Fruit fly (Drosophila melanogaster) whole organism, embryonic: ENCODE results near the gene CG5969.

Source experiments
- CG11398 ChIP-seq: fragments of 200-800 bp; sonication (Bioruptor generic); optimal IDR thresholded peaks from 2 replicates; lab custom pipeline; 2016; ENCODE audit warnings: missing biosample characterization, missing genetic modification characterization
- CG12104 ChIP-seq: fragments of 200-800 bp; sonication (Bioruptor generic); optimal IDR thresholded peaks from 3 replicates; lab custom pipeline; 2016; ENCODE audit warnings: missing biosample characterization, missing genetic modification characterization
- CG12391 ChIP-seq: fragments of 200-800 bp; sonication (Bioruptor generic); optimal IDR thresholded peaks from 3 replicates; lab custom pipeline; 2018; ENCODE audit warnings: missing biosample characterization, mild to moderate bottlenecking, missing genetic modification characterization, moderate library complexity
- CG12769 ChIP-seq: fragments of 200-800 bp; sonication (Bioruptor generic); optimal IDR thresholded peaks from 2 replicates; lab custom pipeline; 2019; ENCODE audit warnings: missing biosample characterization, mild to moderate bottlenecking, missing genetic modification characterization, moderate library complexity
- CG13624 ChIP-seq: fragments of 200-800 bp; sonication (Bioruptor generic); optimal IDR thresholded peaks from 2 replicates; lab custom pipeline; 2016; ENCODE audit warnings: missing biosample characterization, missing genetic modification characterization
- CG14667 ChIP-seq: fragments of 200-800 bp; sonication (Bioruptor generic); IDR thresholded peaks from 2 replicates; pipeline ENCODE4 v1.3.6; 2022; ENCODE audit warnings: missing biosample characterization, missing genetic modification characterization
- CG14860 ChIP-seq: fragments of 200-800 bp; sonication (Bioruptor generic); IDR thresholded peaks from 3 replicates; pipeline ENCODE4 v1.3.6; 2022; ENCODE audit warnings: missing biosample characterization, missing genetic modification characterization; ENCODE audit not compliant: partially characterized antibody
- CG15479 ChIP-seq: fragments of 200-800 bp; sonication (Bioruptor generic); optimal IDR thresholded peaks from 3 replicates; lab custom pipeline; 2019; ENCODE audit warnings: missing biosample characterization, mild to moderate bottlenecking, missing genetic modification characterization, moderate library complexity
- CG1647 ChIP-seq: fragments of 200-800 bp; sonication (Bioruptor generic); optimal IDR thresholded peaks from 3 replicates; lab custom pipeline; 2016; ENCODE audit warnings: missing biosample characterization, missing genetic modification characterization
- CG1792 ChIP-seq: fragments of 200-800 bp; sonication (Bioruptor generic); optimal IDR thresholded peaks from 2 replicates; lab custom pipeline; 2016; ENCODE audit warnings: missing biosample characterization, missing genetic modification characterization
- CG2875 ChIP-seq: fragments of 200-800 bp; sonication (Bioruptor generic); optimal IDR thresholded peaks from 2 replicates; lab custom pipeline; 2017; ENCODE audit warnings: missing biosample characterization, mild to moderate bottlenecking, missing genetic modification characterization, missing genetic modification reagents
- CG4360 ChIP-seq: fragments of 200-800 bp; sonication (Bioruptor generic); IDR thresholded peaks from 2 replicates; pipeline ENCODE4 v1.3.6; 2022; ENCODE audit warnings: missing biosample characterization, missing genetic modification characterization
- CG4617 ChIP-seq: fragments of 200-800 bp; sonication (Bioruptor generic); optimal IDR thresholded peaks from 3 replicates; lab custom pipeline; 2016; ENCODE audit warnings: missing biosample characterization, missing genetic modification characterization, borderline replicate concordance
- CG6683 ChIP-seq: fragments of 200-800 bp; sonication (Bioruptor generic); optimal IDR thresholded peaks from 2 replicates; lab custom pipeline; 2017; ENCODE audit warnings: missing biosample characterization, mild to moderate bottlenecking, missing genetic modification characterization, missing genetic modification reagents
- CG7839 ChIP-seq: fragments of 200-800 bp; sonication (Bioruptor generic); optimal IDR thresholded peaks from 3 replicates; lab custom pipeline; 2018; ENCODE audit warnings: missing biosample characterization, mild to moderate bottlenecking, missing genetic modification characterization, moderate library complexity
- CG7963 ChIP-seq: fragments of 200-800 bp; sonication (Bioruptor generic); IDR thresholded peaks from 3 replicates; pipeline ENCODE4 v1.3.6; 2022; ENCODE audit warnings: missing biosample characterization, missing genetic modification characterization; ENCODE audit not compliant: partially characterized antibody
- CG9215 ChIP-seq: fragments of 200-800 bp; sonication (Bioruptor generic); IDR thresholded peaks from 2 replicates; pipeline ENCODE4 v1.3.6; 2022; ENCODE audit warnings: missing biosample characterization, missing genetic modification characterization
- CrebB ChIP-seq: fragments of 200-800 bp; sonication (Bioruptor generic); optimal IDR thresholded peaks from 3 replicates; lab custom pipeline; 2018; ENCODE audit warnings: missing biosample characterization, mild to moderate bottlenecking, missing genetic modification characterization
- Gsc ChIP-seq: fragments of 200-800 bp; sonication (Bioruptor generic); IDR thresholded peaks from 2 replicates; pipeline ENCODE4 v1.3.6; 2022; ENCODE audit warnings: missing biosample characterization, missing genetic modification characterization
- HmgZ ChIP-seq: fragments of 200-800 bp; sonication (Bioruptor generic); optimal IDR thresholded peaks from 2 replicates; lab custom pipeline; 2018; ENCODE audit warnings: missing biosample characterization, mild to moderate bottlenecking, missing genetic modification characterization
- Hr78 ChIP-seq, 2 experiments: fragments of 200-800 bp in 1 of 2; fragments of >200 bp in 1 of 2; sonication (Bioruptor generic) in 1 of 2; optimal IDR thresholded peaks; 2 replicates each; lab custom pipeline; 2017 to 2019; ENCODE audit warnings: missing biosample characterization in 2 of 2, missing genetic modification characterization in 2 of 2, mild to moderate bottlenecking in 1 of 2, moderate library complexity in 1 of 2
- Kr ChIP-seq: fragments of 200-800 bp; sonication (Bioruptor generic); optimal IDR thresholded peaks from 2 replicates; lab custom pipeline; 2017; ENCODE audit warnings: missing biosample characterization, mild to moderate bottlenecking, missing genetic modification characterization
- Lhr ChIP-seq: fragments of 200-800 bp; sonication (Bioruptor generic); optimal IDR thresholded peaks from 3 replicates; lab custom pipeline; 2017; ENCODE audit warnings: mild to moderate bottlenecking, missing biosample characterization, missing genetic modification reagents, missing genetic modification characterization
- MESR4 ChIP-seq: fragments of 200-800 bp; sonication (Bioruptor generic); optimal IDR thresholded peaks from 2 replicates; lab custom pipeline; 2018; ENCODE audit warnings: missing biosample characterization, mild to moderate bottlenecking, missing genetic modification characterization, moderate library complexity
- NC2β ChIP-seq: fragments of 200-800 bp; sonication (Bioruptor generic); optimal IDR thresholded peaks from 2 replicates; lab custom pipeline; 2016; ENCODE audit warnings: missing biosample characterization, missing genetic modification characterization
- Nf-YB ChIP-seq: fragments of 200-800 bp; sonication (Bioruptor generic); optimal IDR thresholded peaks from 3 replicates; lab custom pipeline; 2019; ENCODE audit warnings: missing biosample characterization, mild to moderate bottlenecking, missing genetic modification characterization, moderate library complexity
- Spps ChIP-seq: fragments of 200-800 bp; sonication (Bioruptor generic); optimal IDR thresholded peaks from 2 replicates; lab custom pipeline; 2018; ENCODE audit warnings: missing biosample characterization, mild to moderate bottlenecking, missing genetic modification characterization
- Xbp1 ChIP-seq: fragments of 200-800 bp; sonication (Bioruptor generic); optimal IDR thresholded peaks from 3 replicates; lab custom pipeline; 2016; ENCODE audit warnings: missing biosample characterization, mild to moderate bottlenecking, missing genetic modification characterization
- bbx ChIP-seq: fragments of 200-800 bp; sonication (Bioruptor generic); IDR thresholded peaks from 2 replicates; pipeline ENCODE4 v1.3.6; 2022; ENCODE audit warnings: missing biosample characterization, missing genetic modification characterization; ENCODE audit not compliant: partially characterized antibody
- cad ChIP-seq: fragments of >200 bp; optimal IDR thresholded peaks from 2 replicates; lab custom pipeline; 2017; ENCODE audit warnings: missing biosample characterization, missing genetic modification characterization
- cato ChIP-seq: fragments of 200-800 bp; sonication (Bioruptor generic); optimal IDR thresholded peaks from 2 replicates; lab custom pipeline; 2016; ENCODE audit warnings: missing biosample characterization, missing genetic modification characterization, borderline replicate concordance
- chm ChIP-seq: fragments of 200-800 bp; sonication (Bioruptor generic); IDR thresholded peaks from 2 replicates; pipeline ENCODE4 v1.3.6; 2022; ENCODE audit warnings: missing biosample characterization, missing genetic modification characterization
- corto ChIP-seq: fragments of 200-800 bp; sonication (Bioruptor generic); optimal IDR thresholded peaks from 2 replicates; lab custom pipeline; 2016; ENCODE audit warnings: missing biosample characterization, mild to moderate bottlenecking, missing genetic modification characterization, moderate library complexity
- cwo ChIP-seq: fragments of 200-800 bp; sonication (Bioruptor generic); optimal IDR thresholded peaks from 3 replicates; lab custom pipeline; 2017; ENCODE audit warnings: missing biosample characterization, missing genetic modification characterization, mild to moderate bottlenecking, moderate library complexity, missing genetic modification reagents
- da ChIP-seq: fragments of 200-800 bp; sonication (Bioruptor generic); optimal IDR thresholded peaks from 2 replicates; lab custom pipeline; 2016; ENCODE audit warnings: missing biosample characterization, missing genetic modification characterization
- eyg ChIP-seq: fragments of 200-800 bp; sonication (Bioruptor generic); optimal IDR thresholded peaks from 3 replicates; lab custom pipeline; 2016; ENCODE audit warnings: missing biosample characterization, missing genetic modification characterization
- fd64A ChIP-seq: fragments of 200-800 bp; sonication (Bioruptor generic); optimal IDR thresholded peaks from 3 replicates; lab custom pipeline; 2018; ENCODE audit warnings: missing biosample characterization, mild to moderate bottlenecking, missing genetic modification characterization
- grn ChIP-seq: fragments of 200-800 bp; sonication (Bioruptor generic); optimal IDR thresholded peaks from 3 replicates; lab custom pipeline; 2017; ENCODE audit warnings: missing biosample characterization, missing genetic modification characterization
- hb ChIP-seq: fragments of 200-800 bp; sonication (Bioruptor generic); IDR thresholded peaks from 3 replicates; pipeline ENCODE4 v1.3.6; 2022; ENCODE audit warnings: missing biosample characterization, missing genetic modification characterization; ENCODE audit not compliant: partially characterized antibody
- ken ChIP-seq: fragments of 200-800 bp; sonication (Bioruptor generic); IDR thresholded peaks from 3 replicates; pipeline ENCODE4 v1.3.6; 2022; ENCODE audit warnings: missing biosample characterization, missing genetic modification characterization
- kni ChIP-seq: fragments of 200-800 bp; sonication (Bioruptor generic); optimal IDR thresholded peaks from 3 replicates; lab custom pipeline; 2017; ENCODE audit warnings: mild to moderate bottlenecking, missing biosample characterization, missing genetic modification reagents, missing genetic modification characterization
- oc ChIP-seq: fragments of 200-800 bp; sonication (Bioruptor generic); optimal IDR thresholded peaks from 2 replicates; lab custom pipeline; 2018; ENCODE audit warnings: missing biosample characterization, mild to moderate bottlenecking, missing genetic modification characterization, moderate library complexity
- phol ChIP-seq: fragments of 200-800 bp; sonication (Bioruptor generic); optimal IDR thresholded peaks from 3 replicates; lab custom pipeline; 2018; ENCODE audit warnings: missing biosample characterization, mild to moderate bottlenecking, missing genetic modification characterization, moderate library complexity
- pum ChIP-seq: fragments of 200-800 bp; sonication (Bioruptor generic); optimal IDR thresholded peaks from 2 replicates; lab custom pipeline; 2016; ENCODE audit warnings: missing biosample characterization, missing genetic modification characterization
- run ChIP-seq: fragments of 200-800 bp; sonication (Bioruptor generic); optimal IDR thresholded peaks from 3 replicates; lab custom pipeline; 2018; ENCODE audit warnings: missing biosample characterization, mild to moderate bottlenecking, missing genetic modification characterization
- schlank ChIP-seq: fragments of 200-800 bp; sonication (Bioruptor generic); optimal IDR thresholded peaks from 2 replicates; lab custom pipeline; 2018; ENCODE audit warnings: missing biosample characterization, mild to moderate bottlenecking, missing genetic modification characterization
- trh ChIP-seq: fragments of 200-800 bp; sonication (Bioruptor generic); optimal IDR thresholded peaks from 2 replicates; lab custom pipeline; 2016; ENCODE audit warnings: missing biosample characterization, missing genetic modification characterization
- ttk ChIP-seq: fragments of 200-800 bp; sonication (Bioruptor generic); IDR thresholded peaks from 2 replicates; pipeline ENCODE4 v2.1.2; 2022; ENCODE audit warnings: missing biosample characterization, missing genetic modification characterization
- tup ChIP-seq: fragments of 200-800 bp; sonication (Bioruptor generic); optimal IDR thresholded peaks from 2 replicates; lab custom pipeline; 2016; ENCODE audit warnings: missing biosample characterization, mild to moderate bottlenecking, missing genetic modification characterization, moderate library complexity

CG5969 gene

DNA sequence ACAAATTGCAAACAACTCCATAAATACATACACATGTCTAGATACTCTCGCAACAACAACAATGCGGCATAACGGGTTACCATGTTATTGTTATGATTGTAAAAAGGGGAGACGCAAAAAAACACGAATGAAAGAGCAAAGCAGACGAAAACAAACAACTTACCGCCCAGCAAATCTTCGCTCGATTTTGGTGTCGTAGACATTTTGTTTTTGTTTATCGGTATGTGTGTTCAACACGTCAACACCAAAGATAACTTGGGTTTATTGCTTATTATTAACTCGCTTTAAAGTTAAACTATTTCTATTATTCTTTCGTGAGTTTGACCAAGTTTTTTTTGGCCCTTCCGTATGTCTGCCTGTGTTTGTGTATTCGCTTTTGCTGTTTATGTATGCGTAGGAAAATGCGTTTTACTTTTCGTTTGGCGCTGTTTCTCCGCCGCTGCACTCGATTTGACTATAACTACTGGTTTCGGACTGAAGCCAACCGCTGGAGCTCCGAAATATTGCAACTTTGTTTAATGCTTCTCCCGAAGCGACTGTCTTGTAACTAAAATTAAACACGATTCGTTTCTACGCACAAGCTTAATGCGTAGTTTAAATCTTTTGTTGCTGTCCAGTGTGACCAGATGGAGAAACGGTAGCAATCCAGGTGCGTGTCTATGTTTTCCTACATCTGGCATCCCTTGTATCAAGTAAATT lies 45.4 kb downstream of the CG5969 start, which contains the start of gene BNIP3 (continued):
- no peak for TF ChIP-seq ken (GFP tag; lab: Robert Waterston, UW)
- no peak for TF ChIP-seq CG9215
- peak; percentile 47 for TF ChIP-seq HmgZ (tag; lab: Kevin White, UChicago)
- peak; percentile 11; the same call in 1 of the 2 replicates for TF ChIP-seq chm (GFP tag; lab: Robert Waterston, UW)
- no peak for TF ChIP-seq CG7839 (tag; lab: Kevin White, UChicago)
- no peak for TF ChIP-seq CG14860
- peak; percentile 84 for TF ChIP-seq MESR4 (GFP tag; lab: Kevin White, UChicago)
- no peak for TF ChIP-seq CG12391 (tag; lab: Kevin White, UChicago)
- no peak for TF ChIP-seq CG6683 (GFP tag; lab: Kevin White, UChicago)
- peak; percentile 38 for TF ChIP-seq Lhr (GFP tag; lab: Kevin White, UChicago)
- TF ChIP-seq fd64A (GFP tag; lab: Kevin White, UChicago) = no peak
- no peak for TF ChIP-seq Kr (GFP tag; lab: Kevin White, UChicago)
- TF ChIP-seq bbx (GFP tag; lab: Robert Waterston, UW) = peak; percentile 58
- TF ChIP-seq corto (GFP tag; lab: Kevin White, UChicago) = no peak
- no peak for TF ChIP-seq CG1792
- no peak for TF ChIP-seq CG1647 (GFP tag; lab: Kevin White, UChicago)
- TF ChIP-seq schlank (tag; lab: Kevin White, UChicago) = no peak
- no peak for TF ChIP-seq eyg (GFP tag; lab: Kevin White, UChicago)
- TF ChIP-seq CG14667 (GFP tag; lab: Robert Waterston, UW) = no peak
- TF ChIP-seq ttk = no peak
- no peak for TF ChIP-seq Gsc (GFP tag; lab: Robert Waterston, UW)
- TF ChIP-seq CG4360 (GFP tag; lab: Robert Waterston, UW) = peak; percentile 72
- TF ChIP-seq Nf-YB = peak; percentile 24
- TF ChIP-seq phol (tag; lab: Kevin White, UChicago) = peak; percentile 22
- no peak for TF ChIP-seq tup (GFP tag; lab: Kevin White, UChicago)
- TF ChIP-seq cwo (GFP tag; lab: Kevin White, UChicago) = no peak
- TF ChIP-seq cato = no peak
- no peak for TF ChIP-seq Spps
- TF ChIP-seq CG2875 (GFP tag; lab: Kevin White, UChicago) = no peak
- no peak for TF ChIP-seq pum
- TF ChIP-seq CG12769 (tag; lab: Kevin White, UChicago) = peak; percentile 3
- no peak for TF ChIP-seq cad (GFP tag; lab: Kevin White, UChicago)
- TF ChIP-seq kni = peak; percentile 5
- no peak for TF ChIP-seq run (tag; lab: Kevin White, UChicago)
- no peak for TF ChIP-seq hb (GFP tag; lab: Robert Waterston, UW)
- no peak for TF ChIP-seq CG15479 (GFP tag; lab: Kevin White, UChicago)
- peak; percentile 7 for TF ChIP-seq CG4617
- TF ChIP-seq CG13624 = peak; percentile 95
- no peak for TF ChIP-seq Hr78 (GFP tag; optimal IDR thresholded peaks at IDR 0.05; lab: Kevin White, UChicago)
- no peak for TF ChIP-seq da (GFP tag; lab: Kevin White, UChicago)
- TF ChIP-seq CG11398 (GFP tag; lab: Kevin White, UChicago) = no peak
- no peak for TF ChIP-seq NC2β (GFP tag; lab: Kevin White, UChicago)
- TF ChIP-seq CG7963 (GFP tag; lab: Robert Waterston, UW) = no peak
- peak; percentile 6 for TF ChIP-seq Xbp1 (GFP tag; lab: Kevin White, UChicago)
- TF ChIP-seq trh (GFP tag; lab: Kevin White, UChicago) = no peak
- no peak for TF ChIP-seq CrebB (tag; lab: Kevin White, UChicago)
- no peak for TF ChIP-seq grn (GFP tag; lab: Kevin White, UChicago)
- TF ChIP-seq CG12104 (GFP tag; lab: Kevin White, UChicago) = no peak
- peak; percentile 26 for TF ChIP-seq oc
